Fruit fly (Drosophila melanogaster) whole organism, embryonic: ENCODE results near the gene CG5171.

Experiments
- CG11456 ChIP-seq: fragments of 200-800 bp; sonication (Bioruptor generic); IDR thresholded peaks from 3 replicates; pipeline ENCODE4 v1.3.6; 2022; ENCODE audit warnings: missing biosample characterization, missing genetic modification characterization
- CG11504 ChIP-seq: fragments of 200-800 bp; sonication (Bioruptor generic); optimal IDR thresholded peaks from 3 replicates; lab custom pipeline; 2019; ENCODE audit warnings: missing biosample characterization, mild to moderate bottlenecking, missing genetic modification characterization, moderate library complexity
- CG11723 ChIP-seq: fragments of 200-800 bp; sonication (Bioruptor generic); optimal IDR thresholded peaks from 2 replicates; lab custom pipeline; 2017; ENCODE audit warnings: missing biosample characterization, mild to moderate bottlenecking, missing genetic modification characterization
- CG12071 ChIP-seq: fragments of 200-800 bp; sonication (Bioruptor generic); optimal IDR thresholded peaks from 3 replicates; lab custom pipeline; 2018; ENCODE audit warnings: missing biosample characterization, mild to moderate bottlenecking, missing genetic modification characterization
- CG1233 ChIP-seq: fragments of 200-800 bp; sonication (Bioruptor generic); optimal IDR thresholded peaks from 4 replicates; lab custom pipeline; 2018; ENCODE audit warnings: missing biosample characterization, mild to moderate bottlenecking, missing genetic modification characterization
- CG13775 ChIP-seq: fragments of 200-800 bp; sonication (Bioruptor generic); optimal IDR thresholded peaks from 3 replicates; lab custom pipeline; 2017; ENCODE audit warnings: missing biosample characterization, mild to moderate bottlenecking, missing genetic modification characterization
- CG14710 ChIP-seq: fragments of 200-800 bp; sonication (Bioruptor generic); optimal IDR thresholded peaks from 3 replicates; lab custom pipeline; 2019; ENCODE audit warnings: missing biosample characterization, mild to moderate bottlenecking, missing genetic modification characterization, moderate library complexity
- CG15073 ChIP-seq: fragments of 200-800 bp; sonication (Bioruptor generic); optimal IDR thresholded peaks from 2 replicates; lab custom pipeline; 2016; ENCODE audit warnings: missing biosample characterization, missing genetic modification characterization
- CG1647 ChIP-seq: fragments of 200-800 bp; sonication (Bioruptor generic); optimal IDR thresholded peaks from 3 replicates; lab custom pipeline; 2016; ENCODE audit warnings: missing biosample characterization, missing genetic modification characterization
- CG17361 ChIP-seq: fragments of 200-800 bp; sonication (Bioruptor generic); IDR thresholded peaks from 3 replicates; pipeline ENCODE4 v1.3.6; 2022; ENCODE audit warnings: missing biosample characterization, missing genetic modification characterization
- CG17385 ChIP-seq: fragments of 200-800 bp; sonication (Bioruptor generic); optimal IDR thresholded peaks from 3 replicates; lab custom pipeline; 2018; ENCODE audit warnings: missing biosample characterization, mild to moderate bottlenecking, missing genetic modification characterization
- CG17568 ChIP-seq: fragments of 200-800 bp; sonication (Bioruptor generic); optimal IDR thresholded peaks from 2 replicates; lab custom pipeline; 2018; ENCODE audit warnings: missing biosample characterization, mild to moderate bottlenecking, missing genetic modification characterization, moderate library complexity
- CG17612 ChIP-seq: fragments of 200-800 bp; sonication (Bioruptor generic); IDR thresholded peaks from 2 replicates; pipeline ENCODE4 v1.3.6; 2022; ENCODE audit warnings: missing biosample characterization, missing genetic modification characterization
- CG17802 ChIP-seq: fragments of 200-800 bp; sonication (Bioruptor generic); optimal IDR thresholded peaks from 2 replicates; lab custom pipeline; 2018; ENCODE audit warnings: missing biosample characterization, mild to moderate bottlenecking, missing genetic modification characterization, moderate library complexity
- CG7556 ChIP-seq: fragments of 200-800 bp; sonication (Bioruptor generic); optimal IDR thresholded peaks from 2 replicates; lab custom pipeline; 2017; ENCODE audit warnings: missing biosample characterization, mild to moderate bottlenecking, missing genetic modification characterization
- CG8089 ChIP-seq: fragments of 200-800 bp; sonication (Bioruptor generic); optimal IDR thresholded peaks from 3 replicates; lab custom pipeline; 2016; ENCODE audit warnings: missing biosample characterization, missing genetic modification characterization
- Dll ChIP-seq: fragments of 200-800 bp; sonication (Bioruptor generic); IDR thresholded peaks from 4 replicates; pipeline ENCODE4 v1.3.6; 2022; ENCODE audit warnings: missing biosample characterization, missing genetic modification characterization; ENCODE audit not compliant: partially characterized antibody
- Doc2 ChIP-seq: fragments of 200-800 bp; sonication (Bioruptor generic); IDR thresholded peaks from 2 replicates; pipeline ENCODE4 v1.3.6; 2022; ENCODE audit warnings: missing biosample characterization, missing genetic modification characterization
- E2f1 ChIP-seq: fragments of 200-800 bp; sonication (Bioruptor generic); IDR thresholded peaks from 2 replicates; pipeline ENCODE4 v1.3.6; 2022; ENCODE audit warnings: missing biosample characterization, missing genetic modification characterization
- Eip74EF ChIP-seq, 2 experiments: fragments of 200-800 bp in 1 of 2; fragments of >200 bp in 1 of 2; sonication (Bioruptor generic) in 1 of 2; optimal IDR thresholded peaks; 2 replicates each; lab custom pipeline; 2017 to 2019; ENCODE audit warnings: missing biosample characterization in 2 of 2, missing genetic modification characterization in 2 of 2, mild to moderate bottlenecking in 1 of 2, moderate library complexity in 1 of 2
- H15 ChIP-seq: fragments of 200-800 bp; sonication (Bioruptor generic); IDR thresholded peaks from 3 replicates; pipeline ENCODE4 v1.3.6; 2022; ENCODE audit warnings: missing biosample characterization, missing genetic modification characterization
- Hr3 ChIP-seq: fragments of 200-800 bp; sonication (Bioruptor generic); optimal IDR thresholded peaks from 3 replicates; lab custom pipeline; 2016; ENCODE audit warnings: missing biosample characterization, missing genetic modification characterization
- Mes4 ChIP-seq: fragments of 200-800 bp; sonication (Bioruptor generic); optimal IDR thresholded peaks from 2 replicates; lab custom pipeline; 2016; ENCODE audit warnings: missing biosample characterization, missing genetic modification characterization
- Myb ChIP-seq: fragments of 200-800 bp; sonication (Bioruptor generic); optimal IDR thresholded peaks from 2 replicates; lab custom pipeline; 2016; ENCODE audit warnings: missing biosample characterization, missing genetic modification characterization
- Poxn ChIP-seq: fragments of 200-800 bp; sonication (Bioruptor generic); IDR thresholded peaks from 2 replicates; pipeline ENCODE4 v1.3.6; 2022; ENCODE audit warnings: missing biosample characterization, missing genetic modification characterization
- ab ChIP-seq: fragments of 200-800 bp; sonication (Bioruptor generic); optimal IDR thresholded peaks from 2 replicates; lab custom pipeline; 2016; ENCODE audit warnings: missing biosample characterization, missing genetic modification characterization
- amos ChIP-seq: fragments of 200-800 bp; sonication (Bioruptor generic); IDR thresholded peaks from 2 replicates; pipeline ENCODE4 v1.3.6; 2022; ENCODE audit warnings: missing biosample characterization, missing genetic modification characterization; ENCODE audit not compliant: partially characterized antibody
- ash1 ChIP-seq: fragments of 200-800 bp; sonication (Bioruptor generic); optimal IDR thresholded peaks from 2 replicates; lab custom pipeline; 2018; ENCODE audit warnings: missing biosample characterization, mild to moderate bottlenecking, missing genetic modification characterization
- ato ChIP-seq: fragments of 200-800 bp; sonication (Bioruptor generic); IDR thresholded peaks from 2 replicates; pipeline ENCODE4 v1.3.6; 2022; ENCODE audit warnings: missing biosample characterization, missing genetic modification characterization; ENCODE audit not compliant: partially characterized antibody
- btn ChIP-seq: fragments of 200-800 bp; sonication (Bioruptor generic); optimal IDR thresholded peaks from 2 replicates; lab custom pipeline; 2016; ENCODE audit warnings: missing biosample characterization, missing genetic modification characterization
- caup ChIP-seq: fragments of 200-800 bp; sonication (Bioruptor generic); optimal IDR thresholded peaks from 3 replicates; lab custom pipeline; 2017; ENCODE audit warnings: missing biosample characterization, mild to moderate bottlenecking, missing genetic modification characterization, moderate library complexity; ENCODE audit not compliant: severe bottlenecking
- corto ChIP-seq: fragments of 200-800 bp; sonication (Bioruptor generic); optimal IDR thresholded peaks from 2 replicates; lab custom pipeline; 2016; ENCODE audit warnings: missing biosample characterization, mild to moderate bottlenecking, missing genetic modification characterization, moderate library complexity
- cwo ChIP-seq: fragments of 200-800 bp; sonication (Bioruptor generic); optimal IDR thresholded peaks from 3 replicates; lab custom pipeline; 2017; ENCODE audit warnings: missing biosample characterization, missing genetic modification characterization, mild to moderate bottlenecking, moderate library complexity, missing genetic modification reagents
- da ChIP-seq: fragments of 200-800 bp; sonication (Bioruptor generic); optimal IDR thresholded peaks from 2 replicates; lab custom pipeline; 2016; ENCODE audit warnings: missing biosample characterization, missing genetic modification characterization
- dati ChIP-seq: fragments of 200-800 bp; sonication (Bioruptor generic); IDR thresholded peaks from 2 replicates; pipeline ENCODE4 v1.3.6; 2022; ENCODE audit warnings: missing biosample characterization, missing genetic modification characterization
- dpn ChIP-seq, 2 experiments: fragments of 200-800 bp; sonication (Bioruptor generic); optimal IDR thresholded peaks; 3 replicates each; lab custom pipeline; 2016; ENCODE audit warnings: missing biosample characterization in 2 of 2, missing genetic modification characterization in 2 of 2
- emc ChIP-seq: fragments of 200-800 bp; sonication (Bioruptor generic); optimal IDR thresholded peaks from 2 replicates; lab custom pipeline; 2016; ENCODE audit warnings: missing biosample characterization, missing genetic modification characterization
- gcm ChIP-seq: fragments of 200-800 bp; sonication (Bioruptor generic); optimal IDR thresholded peaks from 2 replicates; lab custom pipeline; 2019; ENCODE audit warnings: missing biosample characterization, mild to moderate bottlenecking, missing genetic modification characterization, moderate library complexity
- lbe ChIP-seq: fragments of 200-800 bp; sonication (Bioruptor generic); optimal IDR thresholded peaks from 2 replicates; lab custom pipeline; 2016; ENCODE audit warnings: missing biosample characterization, mild to moderate bottlenecking, missing genetic modification characterization
- luna ChIP-seq: fragments of 200-800 bp; sonication (Bioruptor generic); optimal IDR thresholded peaks from 2 replicates; lab custom pipeline; 2016; ENCODE audit warnings: missing biosample characterization, missing genetic modification characterization
- nau ChIP-seq: fragments of 200-800 bp; sonication (Bioruptor generic); optimal IDR thresholded peaks from 3 replicates; lab custom pipeline; 2017; ENCODE audit warnings: missing biosample characterization, mild to moderate bottlenecking, missing genetic modification characterization, missing genetic modification reagents
- pb ChIP-seq: fragments of 200-800 bp; sonication (Bioruptor generic); optimal IDR thresholded peaks from 3 replicates; lab custom pipeline; 2016; ENCODE audit warnings: missing biosample characterization, missing genetic modification characterization
- pfk ChIP-seq: fragments of 200-800 bp; sonication (Bioruptor generic); optimal IDR thresholded peaks from 2 replicates; lab custom pipeline; 2018; ENCODE audit warnings: missing biosample characterization, mild to moderate bottlenecking, missing genetic modification characterization, moderate library complexity
- pita ChIP-seq: fragments of 200-800 bp; sonication (Bioruptor generic); optimal IDR thresholded peaks from 2 replicates; lab custom pipeline; 2017; ENCODE audit warnings: missing biosample characterization, mild to moderate bottlenecking, missing genetic modification characterization
- pnt ChIP-seq: fragments of 200-800 bp; sonication (Bioruptor generic); optimal IDR thresholded peaks from 3 replicates; lab custom pipeline; 2016; ENCODE audit warnings: missing biosample characterization, missing genetic modification characterization
- schlank ChIP-seq: fragments of 200-800 bp; sonication (Bioruptor generic); optimal IDR thresholded peaks from 2 replicates; lab custom pipeline; 2018; ENCODE audit warnings: missing biosample characterization, mild to moderate bottlenecking, missing genetic modification characterization
- seq ChIP-seq: fragments of 200-800 bp; sonication (Bioruptor generic); IDR thresholded peaks from 2 replicates; pipeline ENCODE4 v1.3.6; 2022; ENCODE audit warnings: missing biosample characterization, missing genetic modification characterization
- tin ChIP-seq: fragments of 200-800 bp; sonication (Bioruptor generic); optimal IDR thresholded peaks from 3 replicates; lab custom pipeline; 2016; ENCODE audit warnings: missing biosample characterization, missing genetic modification characterization
- twi ChIP-seq: fragments of 200-800 bp; optimal IDR thresholded peaks from 2 replicates; lab custom pipeline; 2019; ENCODE audit warnings: missing biosample characterization, mild to moderate bottlenecking, missing genetic modification characterization, moderate library complexity
- vvl ChIP-seq: fragments of 200-800 bp; sonication (Bioruptor generic); IDR thresholded peaks from 2 replicates; pipeline ENCODE4 v1.3.6; 2022; ENCODE audit warnings: missing biosample characterization, missing genetic modification characterization

The CG5171 gene

DNA sequence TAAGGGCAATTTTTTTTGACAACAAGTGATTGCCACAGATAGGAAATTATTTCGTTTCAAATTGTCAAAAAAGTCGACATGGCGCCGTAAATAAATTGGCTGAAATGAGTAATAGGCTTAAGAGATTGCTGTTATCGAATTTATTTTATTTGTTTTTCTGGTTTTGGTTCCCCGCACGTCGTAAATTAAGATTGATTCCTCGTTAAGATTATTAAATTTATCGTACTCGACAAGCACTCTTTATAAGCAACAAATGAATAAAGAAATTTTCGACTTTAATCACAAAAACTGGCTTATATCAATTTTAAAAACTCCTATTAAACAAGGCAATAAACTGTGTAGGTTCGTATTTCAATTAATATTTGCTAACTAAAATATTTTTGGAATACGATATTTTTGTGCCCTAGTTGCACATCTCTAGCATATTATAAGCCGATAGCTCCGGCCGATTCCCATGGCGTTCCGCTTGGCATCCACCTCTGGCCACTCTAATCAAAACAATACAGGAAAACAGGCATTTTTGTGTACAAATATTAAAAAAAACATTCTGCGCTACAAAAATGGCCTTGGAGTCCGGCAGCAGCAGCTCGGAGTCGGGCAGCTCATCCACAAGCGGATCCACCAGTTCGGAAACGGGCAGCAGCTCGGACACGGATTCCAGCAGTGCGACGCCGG is 10.9 kb downstream of the CG5171 start, which contains the start of gene chm (continued):
- TF ChIP-seq CG11504 (tag; lab: Kevin White, UChicago) (peak; percentile 52), amos (peak; percentile 92), seq (GFP tag; lab: Robert Waterston, UW) (no peak), CG7556 (GFP tag; lab: Kevin White, UChicago) (no peak), Myb (GFP tag; lab: Kevin White, UChicago) (peak; percentile 32), gcm (GFP tag; lab: Kevin White, UChicago) (no peak), ab (GFP tag; lab: Kevin White, UChicago) (no peak), CG13775 (GFP tag; lab: Kevin White, UChicago) (no peak), CG12071 (GFP tag; lab: Kevin White, UChicago) (no peak), lbe (GFP tag; lab: Kevin White, UChicago) (peak; percentile 26), vvl (GFP tag; lab: Robert Waterston, UW) (peak; percentile 65), luna (GFP tag; lab: Kevin White, UChicago) (peak; percentile 18), ash1 (no peak), corto (no peak), CG11456 (GFP tag; lab: Robert Waterston, UW) (no peak; the same call in 2 of the 3 replicates), CG17612 (GFP tag; lab: Robert Waterston, UW) (no peak), CG8089 (GFP tag; lab: Kevin White, UChicago) (peak; percentile 1), CG17568 (GFP tag; lab: Kevin White, UChicago) (no peak), E2f1 (GFP tag; lab: Robert Waterston, UW) (no peak), Poxn (GFP tag; lab: Robert Waterston, UW) (no peak), Hr3 (GFP tag; lab: Kevin White, UChicago) (peak; percentile 28), CG17802 (tag; lab: Kevin White, UChicago) (no peak), Mes4 (GFP tag; lab: Kevin White, UChicago) (no peak), CG1233 (GFP tag; lab: Kevin White, UChicago) (no peak), pb (no peak), dati (no peak), ato (GFP tag; lab: Robert Waterston, UW) (peak; percentile 76), emc (GFP tag; lab: Kevin White, UChicago) (no peak), CG17361 (GFP tag; lab: Robert Waterston, UW) (0 out of 3 replicates have a peak, but pooled peaks have one; percentile 34), cwo (GFP tag; lab: Kevin White, UChicago) (no peak), tin (GFP tag; lab: Kevin White, UChicago) (peak; percentile 38), schlank (tag; lab: Kevin White, UChicago) (no peak), Eip74EF (GFP tag; optimal IDR thresholded peaks at IDR 0.05; lab: Kevin White, UChicago) (no peak), CG11723 (GFP tag; lab: Kevin White, UChicago) (no peak), caup (GFP tag; lab: Kevin White, UChicago) (no peak), H15 (GFP tag; lab: Robert Waterston, UW) (peak; percentile 11; the same call in 1 of the 3 replicates), dpn (GFP tag; optimal IDR thresholded peaks at IDR 0.05; lab: Kevin White, UChicago) (peak; percentile 47 to 49), pita (GFP tag; lab: Kevin White, UChicago) (no peak), pnt (peak; percentile 47), da (GFP tag; lab: Kevin White, UChicago) (no peak), pfk (GFP tag; lab: Kevin White, UChicago) (peak; percentile 53), twi (tag; lab: Kevin White, UChicago) (no peak), CG17385 (GFP tag; lab: Kevin White, UChicago) (peak; percentile 7), nau (no peak), Doc2 (no peak), CG1647 (no peak), Dll (GFP tag; lab: Robert Waterston, UW) (peak; percentile 88), btn (GFP tag; lab: Kevin White, UChicago) (no peak), CG14710 (tag; lab: Kevin White, UChicago) (peak; percentile 51), CG15073 (GFP tag; lab: Kevin White, UChicago) (no peak)
